Worm (Caenorhabditis elegans) whole organism, early embryonic: ENCODE data around the gene Y75B12B.1.

Experiments used
- B0310.2 ChIP-seq: sonication (generic microtip); optimal IDR thresholded peaks from 2 replicates; lab custom pipeline; 2016; ENCODE audit warnings: mild to moderate bottlenecking, missing genetic modification characterization, missing compliant biosample characterization
- F13C5.2 ChIP-seq: sonication (generic microtip); optimal IDR thresholded peaks from 2 replicates; lab custom pipeline; 2017; ENCODE audit warnings: mild to moderate bottlenecking, missing genetic modification characterization, inconsistent platforms, missing compliant biosample characterization
- aly-1 ChIP-seq: sonication (generic microtip); optimal IDR thresholded peaks from 2 replicates; lab custom pipeline; 2016; ENCODE audit warnings: missing genetic modification characterization, missing compliant biosample characterization
- ama-1 ChIP-seq: fragments of 150-350 bp; optimal IDR thresholded peaks from 2 replicates; lab custom pipeline; 2014
- ceh-13 ChIP-seq: fragments of 200-800 bp; sonication (Bioruptor generic); optimal IDR thresholded peaks from 2 replicates; lab custom pipeline; 2018; ENCODE audit warnings: mild to moderate bottlenecking, missing genetic modification characterization, missing compliant biosample characterization
- ets-7 ChIP-seq: sonication (generic microtip); optimal IDR thresholded peaks from 2 replicates; lab custom pipeline; 2016; ENCODE audit warnings: missing genotype, missing genetic modification characterization, missing compliant biosample characterization
- flt-1 ChIP-seq: fragments of 200-800 bp; sonication (Bioruptor generic); IDR thresholded peaks from 2 replicates; pipeline ENCODE4 v1.3.6; 2022; ENCODE audit warnings: missing genetic modification characterization, missing compliant biosample characterization
- hmbx-1 ChIP-seq: sonication (generic microtip); optimal IDR thresholded peaks from 2 replicates; lab custom pipeline; 2016; ENCODE audit warnings: mild to moderate bottlenecking, missing genetic modification characterization, missing compliant biosample characterization
- hmg-4 ChIP-seq: fragments of 200-800 bp; sonication (Bioruptor generic); optimal IDR thresholded peaks from 2 replicates; lab custom pipeline; 2018; ENCODE audit warnings: mild to moderate bottlenecking, missing genetic modification characterization, missing compliant biosample characterization
- hnd-1 ChIP-seq: sonication (generic microtip); optimal IDR thresholded peaks from 2 replicates; lab custom pipeline; 2016; ENCODE audit warnings: missing genetic modification characterization, missing compliant biosample characterization
- pes-1 ChIP-seq: fragments of 200-800 bp; sonication (Bioruptor generic); IDR thresholded peaks from 2 replicates; pipeline ENCODE4 v1.3.6; 2022; ENCODE audit warnings: missing genetic modification reagents, missing genetic modification characterization, missing compliant biosample characterization
- tbx-11 ChIP-seq: fragments of 200-800 bp; sonication (Bioruptor generic); IDR thresholded peaks from 2 replicates; pipeline ENCODE4 v1.3.6; 2022; ENCODE audit warnings: missing genetic modification characterization, missing compliant biosample characterization
- tbx-37 ChIP-seq: fragments of 200-800 bp; sonication (Bioruptor generic); conservative IDR thresholded peaks from 2 replicates; pipeline ENCODE4 v1.3.6; 2022; ENCODE audit warnings: missing genetic modification reagents, missing genetic modification characterization, missing compliant biosample characterization
- tra-4 ChIP-seq: sonication (generic microtip); optimal IDR thresholded peaks from 2 replicates; lab custom pipeline; 2017; ENCODE audit warnings: missing genetic modification characterization, missing compliant biosample characterization

DNA sequence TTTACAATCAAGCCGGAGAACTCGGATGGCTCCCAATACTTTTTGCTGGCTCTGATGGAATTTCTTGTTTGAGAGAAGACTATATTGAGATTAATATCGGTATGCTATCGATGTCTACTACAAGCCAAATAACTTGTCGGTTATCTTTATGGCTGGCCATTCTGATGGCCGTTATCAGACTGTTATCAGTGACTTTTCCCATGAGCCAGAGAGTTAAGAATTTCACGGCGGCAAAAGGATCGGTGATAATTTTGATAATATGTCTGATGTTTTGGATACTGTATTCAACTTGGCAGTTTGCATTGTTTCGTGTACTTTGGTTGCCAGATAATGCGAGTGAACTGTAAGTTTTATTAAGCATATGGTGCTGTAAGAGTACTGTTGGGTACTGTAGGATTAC is 41.7 kb downstream of the Y75B12B.1 start:
- TF ChIP-seq flt-1 (GFP tag; lab: Robert Waterston, UW): no peak
- no peak for TF ChIP-seq ama-1
- TF ChIP-seq ceh-13 (GFP tag; lab: Kevin White, UChicago): no peak
- TF ChIP-seq tbx-11 (GFP tag; lab: Robert Waterston, UW): no peak
- TF ChIP-seq F13C5.2 (tag; lab: Kevin White, UChicago): no peak
- no peak for TF ChIP-seq ets-7 (tag; lab: Kevin White, UChicago)
- no peak for TF ChIP-seq B0310.2 (tag; lab: Kevin White, UChicago)
- TF ChIP-seq hmbx-1 (tag; lab: Kevin White, UChicago): no peak
- no peak for TF ChIP-seq hmg-4 (GFP tag; lab: Kevin White, UChicago)
- TF ChIP-seq pes-1 (GFP tag; lab: Robert Waterston, UW): no peak
- TF ChIP-seq aly-1: no peak
- no peak for TF ChIP-seq tra-4 (tag; lab: Kevin White, UChicago)
- TF ChIP-seq hnd-1 (tag; lab: Kevin White, UChicago): no peak
- no peak for TF ChIP-seq tbx-37
